Worm (Caenorhabditis elegans) whole organism, early embryonic: ENCODE results near the gene clec-143.

ENCODE experiments used
- B0310.2 ChIP-seq: sonication (generic microtip); optimal IDR thresholded peaks from 2 replicates; lab custom pipeline; 2016; ENCODE audit warnings: mild to moderate bottlenecking, missing genetic modification characterization, missing compliant biosample characterization
- F13C5.2 ChIP-seq: sonication (generic microtip); optimal IDR thresholded peaks from 2 replicates; lab custom pipeline; 2017; ENCODE audit warnings: mild to moderate bottlenecking, missing genetic modification characterization, inconsistent platforms, missing compliant biosample characterization
- aly-1 ChIP-seq: sonication (generic microtip); optimal IDR thresholded peaks from 2 replicates; lab custom pipeline; 2016; ENCODE audit warnings: missing genetic modification characterization, missing compliant biosample characterization
- ama-1 ChIP-seq: fragments of 150-350 bp; optimal IDR thresholded peaks from 2 replicates; lab custom pipeline; 2014
- ceh-13 ChIP-seq: fragments of 200-800 bp; sonication (Bioruptor generic); optimal IDR thresholded peaks from 2 replicates; lab custom pipeline; 2018; ENCODE audit warnings: mild to moderate bottlenecking, missing genetic modification characterization, missing compliant biosample characterization
- ceh-36 ChIP-seq: sonication (generic microtip); optimal IDR thresholded peaks from 2 replicates; lab custom pipeline; 2016; ENCODE audit warnings: missing genetic modification characterization, inconsistent platforms, missing compliant biosample characterization
- ets-7 ChIP-seq: sonication (generic microtip); optimal IDR thresholded peaks from 2 replicates; lab custom pipeline; 2016; ENCODE audit warnings: missing genotype, missing genetic modification characterization, missing compliant biosample characterization
- flt-1 ChIP-seq: fragments of 200-800 bp; sonication (Bioruptor generic); IDR thresholded peaks from 2 replicates; pipeline ENCODE4 v1.3.6; 2022; ENCODE audit warnings: missing genetic modification characterization, missing compliant biosample characterization
- hmbx-1 ChIP-seq: sonication (generic microtip); optimal IDR thresholded peaks from 2 replicates; lab custom pipeline; 2016; ENCODE audit warnings: mild to moderate bottlenecking, missing genetic modification characterization, missing compliant biosample characterization
- hmg-4 ChIP-seq: fragments of 200-800 bp; sonication (Bioruptor generic); optimal IDR thresholded peaks from 2 replicates; lab custom pipeline; 2018; ENCODE audit warnings: mild to moderate bottlenecking, missing genetic modification characterization, missing compliant biosample characterization
- hnd-1 ChIP-seq: sonication (generic microtip); optimal IDR thresholded peaks from 2 replicates; lab custom pipeline; 2016; ENCODE audit warnings: missing genetic modification characterization, missing compliant biosample characterization
- pes-1 ChIP-seq: fragments of 200-800 bp; sonication (Bioruptor generic); IDR thresholded peaks from 2 replicates; pipeline ENCODE4 v1.3.6; 2022; ENCODE audit warnings: missing genetic modification reagents, missing genetic modification characterization, missing compliant biosample characterization
- scrt-1 ChIP-seq: fragments of 200-800 bp; sonication (Bioruptor generic); IDR thresholded peaks from 2 replicates; pipeline ENCODE4 v1.3.6; 2022; ENCODE audit warnings: missing genetic modification characterization, missing compliant biosample characterization
- sea-1 ChIP-seq: fragments of 200-800 bp; sonication (Bioruptor generic); conservative IDR thresholded peaks from 2 replicates; pipeline ENCODE4 v1.3.6; 2022; ENCODE audit warnings: missing genetic modification characterization, missing compliant biosample characterization
- tbx-11 ChIP-seq: fragments of 200-800 bp; sonication (Bioruptor generic); IDR thresholded peaks from 2 replicates; pipeline ENCODE4 v1.3.6; 2022; ENCODE audit warnings: missing genetic modification characterization, missing compliant biosample characterization
- tbx-37 ChIP-seq: fragments of 200-800 bp; sonication (Bioruptor generic); conservative IDR thresholded peaks from 2 replicates; pipeline ENCODE4 v1.3.6; 2022; ENCODE audit warnings: missing genetic modification reagents, missing genetic modification characterization, missing compliant biosample characterization
- tra-4 ChIP-seq: sonication (generic microtip); optimal IDR thresholded peaks from 2 replicates; lab custom pipeline; 2017; ENCODE audit warnings: missing genetic modification characterization, missing compliant biosample characterization

clec-143 gene

DNA sequence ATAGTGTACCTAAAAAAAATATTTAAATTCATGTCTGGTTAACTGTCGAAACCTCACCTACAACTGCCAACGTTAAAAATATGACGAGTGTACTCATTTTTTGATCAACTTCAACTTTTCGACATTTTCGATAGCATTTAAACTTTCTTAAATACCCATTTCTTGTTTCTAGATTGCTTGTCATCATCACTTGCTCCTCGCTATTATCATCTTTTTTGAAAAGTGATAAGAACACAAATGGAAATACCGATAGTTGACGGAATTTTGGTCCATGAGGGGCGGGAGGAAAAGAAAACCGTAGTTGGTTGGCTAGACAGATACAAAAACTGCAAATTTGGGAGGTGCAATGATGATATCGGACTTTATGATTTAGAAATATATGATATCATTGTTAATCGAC, at the start of gene clec-143:
Gene clec-143 (minus strand): TSS at position 139 of the 400 bp plus-strand sequence.
- no peak for TF ChIP-seq scrt-1 (GFP tag; lab: Robert Waterston, UW)
- no peak for TF ChIP-seq pes-1 (GFP tag; lab: Robert Waterston, UW)
- no peak for TF ChIP-seq tra-4 (tag; lab: Kevin White, UChicago)
- TF ChIP-seq B0310.2 (tag; lab: Kevin White, UChicago) = no peak
- TF ChIP-seq aly-1 (tag; lab: Kevin White, UChicago) = no peak
- TF ChIP-seq tbx-37 (GFP tag; lab: Robert Waterston, UW) = no peak
- TF ChIP-seq ama-1 = no peak
- TF ChIP-seq hmbx-1 (tag; lab: Kevin White, UChicago) = no peak
- TF ChIP-seq hnd-1 (tag; lab: Kevin White, UChicago) = no peak
- TF ChIP-seq flt-1 (GFP tag; lab: Robert Waterston, UW) = no peak
- no peak for TF ChIP-seq hmg-4 (GFP tag; lab: Kevin White, UChicago)
- no peak for TF ChIP-seq F13C5.2 (tag; lab: Kevin White, UChicago)
- TF ChIP-seq tbx-11 (GFP tag; lab: Robert Waterston, UW) = no peak
- no peak for TF ChIP-seq ceh-36 (tag; lab: Kevin White, UChicago)
- no peak for TF ChIP-seq ets-7
- no peak for TF ChIP-seq ceh-13 (GFP tag; lab: Kevin White, UChicago)
- no peak for TF ChIP-seq sea-1 (GFP tag; lab: Robert Waterston, UW)

DNA sequence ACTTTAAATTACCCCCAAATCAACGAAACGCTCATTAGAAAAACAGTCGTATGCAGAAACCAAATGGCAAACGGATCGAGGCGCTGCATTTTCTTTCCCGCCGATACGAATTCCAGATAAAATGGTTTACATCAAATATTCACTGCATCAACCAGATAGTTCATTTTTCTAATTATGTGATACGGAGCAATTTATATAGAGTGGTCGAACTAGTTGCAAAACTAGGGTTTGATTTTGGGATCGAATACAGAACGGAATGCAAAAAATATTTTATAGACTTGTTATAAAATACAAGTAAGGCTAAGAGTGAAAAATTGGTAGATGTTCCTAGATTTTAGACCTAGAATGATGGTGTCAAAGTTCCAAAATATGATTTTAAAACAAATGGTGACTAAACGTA, 49.8 kb upstream of the clec-143 start:
- TF ChIP-seq scrt-1 (GFP tag; lab: Robert Waterston, UW) (no peak), hnd-1 (tag; lab: Kevin White, UChicago) (no peak), aly-1 (tag; lab: Kevin White, UChicago) (no peak), F13C5.2 (tag; lab: Kevin White, UChicago) (no peak), pes-1 (GFP tag; lab: Robert Waterston, UW) (no peak), sea-1 (GFP tag; lab: Robert Waterston, UW) (no peak), ama-1 (no peak), ceh-13 (GFP tag; lab: Kevin White, UChicago) (no peak), ets-7 (no peak), tbx-37 (GFP tag; lab: Robert Waterston, UW) (no peak), hmbx-1 (tag; lab: Kevin White, UChicago) (no peak)

- TF ChIP-seq hmbx-1 (tag; lab: Kevin White, UChicago) = no peak
- no peak for TF ChIP-seq flt-1 (GFP tag; lab: Robert Waterston, UW)
- TF ChIP-seq ets-7 = no peak
- no peak for TF ChIP-seq hmg-4 (GFP tag; lab: Kevin White, UChicago)
- TF ChIP-seq tra-4 (tag; lab: Kevin White, UChicago) = no peak
- TF ChIP-seq ceh-13 (GFP tag; lab: Kevin White, UChicago) = no peak
- TF ChIP-seq ama-1 = no peak
- no peak for TF ChIP-seq F13C5.2 (tag; lab: Kevin White, UChicago)
- TF ChIP-seq sea-1 (GFP tag; lab: Robert Waterston, UW) = no peak
- TF ChIP-seq B0310.2 (tag; lab: Kevin White, UChicago) = no peak
- TF ChIP-seq aly-1 (tag; lab: Kevin White, UChicago) = no peak
- TF ChIP-seq tbx-37 (GFP tag; lab: Robert Waterston, UW) = no peak
- TF ChIP-seq pes-1 (GFP tag; lab: Robert Waterston, UW) = no peak
- TF ChIP-seq tbx-11 (GFP tag; lab: Robert Waterston, UW) = no peak
- TF ChIP-seq ceh-36 (tag; lab: Kevin White, UChicago) = no peak
- TF ChIP-seq scrt-1 (GFP tag; lab: Robert Waterston, UW) = no peak
- TF ChIP-seq hnd-1 (tag; lab: Kevin White, UChicago) = no peak
Measured at ce11 chrII:10519017-10519416, 48.9 kb upstream of the clec-143 start, which contains the start of gene F59B10.4. Gene F59B10.4 (minus strand): TSS chrII:10519117.

ce11 chrII:10516375-10516774, 46.3 kb upstream of the clec-143 start:
- TF ChIP-seq ets-7 = no peak
- no peak for TF ChIP-seq ceh-36 (tag; lab: Kevin White, UChicago)
- TF ChIP-seq sea-1 (GFP tag; lab: Robert Waterston, UW) = no peak
- no peak for TF ChIP-seq B0310.2 (tag; lab: Kevin White, UChicago)
- TF ChIP-seq flt-1 (GFP tag; lab: Robert Waterston, UW) = no peak
- TF ChIP-seq F13C5.2 (tag; lab: Kevin White, UChicago) = no peak
- TF ChIP-seq hmg-4 (GFP tag; lab: Kevin White, UChicago) = no peak
- no peak for TF ChIP-seq tbx-11 (GFP tag; lab: Robert Waterston, UW)
- no peak for TF ChIP-seq aly-1 (tag; lab: Kevin White, UChicago)
- no peak for TF ChIP-seq pes-1 (GFP tag; lab: Robert Waterston, UW)
- no peak for TF ChIP-seq hnd-1 (tag; lab: Kevin White, UChicago)
- TF ChIP-seq tra-4 (tag; lab: Kevin White, UChicago) = no peak
- TF ChIP-seq ceh-13 (GFP tag; lab: Kevin White, UChicago) = no peak
- no peak for TF ChIP-seq tbx-37 (GFP tag; lab: Robert Waterston, UW)

DNA sequence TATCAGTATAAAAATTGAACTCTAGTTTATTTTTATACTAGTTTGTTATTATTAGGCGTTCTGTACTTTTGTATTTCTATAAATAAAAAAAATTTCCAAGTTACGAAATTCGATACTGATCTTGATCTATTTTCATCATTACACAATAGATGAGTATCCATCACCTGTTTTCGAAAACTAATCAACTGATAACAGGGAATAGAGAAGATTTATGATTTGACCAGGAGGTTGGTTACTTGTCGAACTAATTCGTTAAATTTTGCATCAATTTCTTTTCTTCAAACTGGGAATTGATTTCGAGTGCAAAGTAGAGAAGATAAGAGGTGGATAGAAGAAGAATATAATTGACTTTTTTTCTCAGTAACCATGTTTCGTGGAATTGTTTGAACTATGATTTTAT, 45.3 kb upstream of the clec-143 start:
- TF ChIP-seq tra-4 (tag; lab: Kevin White, UChicago) (no peak), tbx-11 (GFP tag; lab: Robert Waterston, UW) (no peak), aly-1 (tag; lab: Kevin White, UChicago) (no peak), tbx-37 (GFP tag; lab: Robert Waterston, UW) (no peak), ceh-13 (GFP tag; lab: Kevin White, UChicago) (no peak), F13C5.2 (tag; lab: Kevin White, UChicago) (no peak)

- TF ChIP-seq hnd-1 (tag; lab: Kevin White, UChicago) (no peak), sea-1 (GFP tag; lab: Robert Waterston, UW) (no peak), scrt-1 (GFP tag; lab: Robert Waterston, UW) (no peak)
Measured at ce11 chrII:10513377-10513776, 43.3 kb upstream of the clec-143 start.

DNA sequence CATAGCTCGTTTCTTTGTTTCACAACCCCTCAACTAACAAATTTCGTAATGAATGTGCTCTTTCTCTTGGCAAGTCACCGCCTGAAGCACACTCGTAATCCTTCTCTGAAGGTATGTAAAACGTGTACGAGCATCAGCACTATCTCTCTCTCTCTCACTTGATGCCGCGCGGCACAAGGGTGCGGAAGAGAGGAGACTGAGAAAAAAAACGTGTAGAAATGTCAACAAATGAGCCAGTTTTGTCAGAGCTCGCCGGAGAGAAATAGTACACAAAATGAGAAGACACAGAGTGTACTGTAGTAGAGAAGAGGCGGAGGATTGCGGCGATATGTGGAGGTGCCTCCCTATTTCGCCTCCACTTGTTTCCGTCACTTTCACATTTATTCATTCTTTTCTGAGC, 40.1 kb upstream of the clec-143 start, which contains the start of gene F59B10.3:
Gene F59B10.3 (plus strand): TSS at position 301 of the 400 bp plus-strand sequence.
- TF ChIP-seq ama-1 (no peak), tbx-37 (GFP tag; lab: Robert Waterston, UW) (no peak), ets-7 (no peak), aly-1 (tag; lab: Kevin White, UChicago) (no peak), hmg-4 (GFP tag; lab: Kevin White, UChicago) (no peak), flt-1 (GFP tag; lab: Robert Waterston, UW) (no peak), scrt-1 (GFP tag; lab: Robert Waterston, UW) (no peak), ceh-36 (tag; lab: Kevin White, UChicago) (no peak), F13C5.2 (tag; lab: Kevin White, UChicago) (no peak), tbx-11 (GFP tag; lab: Robert Waterston, UW) (no peak)
